Worm (Caenorhabditis elegans): ENCODE results near the gene Y82E9BL.3.

DNA sequence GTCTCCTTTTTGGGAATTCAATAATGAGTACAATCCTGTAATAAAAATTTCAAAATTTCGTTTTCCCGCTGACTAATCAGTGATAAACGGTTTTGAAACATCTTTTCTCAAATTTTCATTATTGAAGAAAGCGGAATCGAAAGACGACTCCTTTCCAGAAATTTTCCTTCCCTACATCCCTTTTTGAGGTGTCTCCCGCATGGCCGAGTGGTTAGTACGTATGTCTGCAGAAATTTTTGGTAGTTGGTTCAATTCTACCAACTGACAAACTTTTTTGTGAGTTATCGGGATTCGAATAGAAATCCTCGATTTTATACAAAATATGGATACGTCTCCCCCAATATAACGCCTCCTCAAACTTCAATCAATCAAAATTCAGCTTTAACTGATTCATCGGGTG lies 3.9 kb upstream of the Y82E9BL.3 start:
- TF ChIP-seq him-1 (tag; optimal IDR thresholded peaks at IDR 0.05) (no peak), dao-5 (tag; optimal IDR thresholded peaks at IDR 0.05) (no peak)

Measured in whole organism, L4/young adult.